Worm (Caenorhabditis elegans): Measurements from ENCODE around the gene bath-28.

bath-28 gene

ce11 chrII:3349820-3350291, 5.1 kb upstream of the bath-28 start, which contains the start of gene F14D2.8:
F14D2.8 (minus strand) TSS chrII:3349870.
- no peak for TF ChIP-seq dao-5 (tag; optimal IDR thresholded peaks at IDR 0.05)
- TF ChIP-seq him-1 (tag; optimal IDR thresholded peaks at IDR 0.05) = no peak
- TF ChIP-seq W03F9.2 (tag; optimal IDR thresholded peaks at IDR 0.05) = no peak

ce11 chrII:3347940-3348610, 3.3 kb upstream of the bath-28 start, which contains the start of the genes F14D2.14 and bath-29:
F14D2.14 (minus strand) TSS chrII:3347990.
bath-29 (plus strand) TSS chrII:3348560.
- TF ChIP-seq him-1 (tag; optimal IDR thresholded peaks at IDR 0.05) (no peak), W03F9.2 (tag; optimal IDR thresholded peaks at IDR 0.05) (no peak), dao-5 (tag; optimal IDR thresholded peaks at IDR 0.05) (no peak)

- no peak for TF ChIP-seq dao-5 (tag; optimal IDR thresholded peaks at IDR 0.05)
- no peak for TF ChIP-seq him-1 (tag; optimal IDR thresholded peaks at IDR 0.05)
- no peak for TF ChIP-seq W03F9.2 (tag; optimal IDR thresholded peaks at IDR 0.05)
Observed at ce11 chrII:3346328-3346780, 1.6 kb upstream of the bath-28 start, which contains the start of gene bath-30. bath-30 (minus strand) TSS chrII:3346378.

DNA sequence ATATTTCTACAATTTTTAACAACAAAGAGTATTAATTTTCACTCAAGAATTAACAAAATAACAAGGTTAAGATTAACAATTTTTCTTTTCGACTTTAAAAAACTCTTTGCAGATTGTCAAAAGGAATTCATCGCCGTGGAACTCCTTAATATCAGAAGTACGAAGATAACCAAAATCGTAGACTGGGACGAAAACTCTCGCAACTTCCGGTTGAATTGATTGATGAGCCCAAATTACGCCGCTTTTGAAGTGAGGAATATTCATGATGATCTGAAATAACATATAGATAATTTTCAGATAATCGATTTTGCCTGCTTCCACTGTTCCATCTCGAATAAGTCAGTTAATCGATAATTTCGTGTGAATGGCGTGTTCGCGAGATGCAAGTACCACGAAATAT, 1.1 kb downstream of the bath-28 start, which contains the start of gene F14D2.15:
F14D2.15 (minus strand) TSS at position 101 of the 400 bp plus-strand sequence.
- TF ChIP-seq him-1 (tag; optimal IDR thresholded peaks at IDR 0.05) (no peak), dao-5 (tag; optimal IDR thresholded peaks at IDR 0.05) (no peak), W03F9.2 (tag; optimal IDR thresholded peaks at IDR 0.05) (no peak)

DNA sequence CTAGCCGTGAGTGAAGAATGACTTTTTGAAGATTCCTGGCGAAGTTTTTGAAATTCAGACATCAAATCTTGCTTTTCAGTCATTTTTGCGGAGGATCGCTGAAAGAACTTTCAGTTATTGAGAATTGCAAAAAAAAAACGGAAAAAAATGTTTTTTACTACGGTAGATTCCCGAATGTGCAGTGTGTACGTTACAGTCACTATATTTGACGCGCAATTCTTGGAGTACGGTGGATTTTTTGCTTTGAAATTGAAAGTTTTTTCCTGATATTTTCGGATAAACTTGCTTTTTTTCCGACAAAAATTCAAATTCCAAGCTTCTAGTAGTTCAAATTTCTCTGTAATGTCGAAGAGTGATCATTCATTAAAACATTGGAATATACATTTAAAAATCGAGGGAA, 2.8 kb downstream of the bath-28 start, which contains the start of gene F14D2.11:
F14D2.11 (minus strand) TSS at position 101 of the 400 bp plus-strand sequence.
- TF ChIP-seq dao-5 (tag; optimal IDR thresholded peaks at IDR 0.05) = no peak
- TF ChIP-seq W03F9.2 (tag; optimal IDR thresholded peaks at IDR 0.05) = no peak
- no peak for TF ChIP-seq him-1 (tag; optimal IDR thresholded peaks at IDR 0.05)

- TF ChIP-seq dao-5 (tag; optimal IDR thresholded peaks at IDR 0.05) = no peak
- TF ChIP-seq W03F9.2 (tag; optimal IDR thresholded peaks at IDR 0.05) = no peak
- no peak for TF ChIP-seq him-1 (tag; optimal IDR thresholded peaks at IDR 0.05)
Observed at ce11 chrII:3340818-3341217, 3.9 kb downstream of the bath-28 start.

ce11 chrII:3340251-3340650, 4.5 kb downstream of the bath-28 start, which contains the start of gene F14D2.5:
F14D2.5 (plus strand) TSS chrII:3340551.
- TF ChIP-seq him-1 (tag; optimal IDR thresholded peaks at IDR 0.05) (no peak), dao-5 (tag; optimal IDR thresholded peaks at IDR 0.05) (no peak), W03F9.2 (tag; optimal IDR thresholded peaks at IDR 0.05) (no peak)

- TF ChIP-seq him-1 (tag; optimal IDR thresholded peaks at IDR 0.05) = no peak
- no peak for TF ChIP-seq W03F9.2 (tag; optimal IDR thresholded peaks at IDR 0.05)
- TF ChIP-seq dao-5 (tag; optimal IDR thresholded peaks at IDR 0.05) = no peak
Observed at ce11 chrII:3338556-3338955, 6.2 kb downstream of the bath-28 start, which contains the start of gene F14D2.7. F14D2.7 (minus strand) TSS chrII:3338656.

- TF ChIP-seq W03F9.2 (tag; optimal IDR thresholded peaks at IDR 0.05) (no peak), dao-5 (tag; optimal IDR thresholded peaks at IDR 0.05) (no peak), him-1 (tag; optimal IDR thresholded peaks at IDR 0.05) (no peak)
Observed at ce11 chrII:3337039-3337438, 7.7 kb downstream of the bath-28 start, which contains the start of gene F14D2.19. F14D2.19 (minus strand) TSS chrII:3337139.

DNA sequence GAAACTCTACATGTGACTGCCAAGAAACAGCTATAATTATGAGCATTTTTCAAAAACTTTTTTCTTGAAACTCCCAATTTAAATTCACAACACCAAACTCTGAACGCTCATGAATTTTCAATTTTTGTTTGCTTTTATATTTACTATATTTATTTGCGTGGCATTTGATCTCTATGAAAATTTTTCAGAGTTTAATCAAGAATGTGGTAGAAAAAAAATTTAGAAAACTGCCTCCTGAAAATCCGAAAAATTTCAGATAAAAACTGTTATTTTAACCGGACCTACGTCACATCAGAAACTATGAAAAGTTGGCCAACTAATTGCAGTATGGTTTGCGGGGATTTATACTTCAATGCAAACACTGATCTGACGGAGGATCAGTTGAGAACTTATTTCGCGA, 12.7 kb downstream of the bath-28 start, which contains the start of gene irld-27:
irld-27 (plus strand) TSS at position 301 of the 400 bp plus-strand sequence.
- TF ChIP-seq him-1 (tag; optimal IDR thresholded peaks at IDR 0.05) = no peak
- no peak for TF ChIP-seq dao-5 (tag; optimal IDR thresholded peaks at IDR 0.05)
- TF ChIP-seq W03F9.2 (tag; optimal IDR thresholded peaks at IDR 0.05) = no peak

ce11 chrII:3327104-3327503, 17.7 kb downstream of the bath-28 start, which contains the start of gene Y46D2A.3:
Y46D2A.3 (minus strand) TSS chrII:3327204.
- TF ChIP-seq dao-5 (tag; optimal IDR thresholded peaks at IDR 0.05) (no peak), him-1 (tag; optimal IDR thresholded peaks at IDR 0.05) (no peak), W03F9.2 (tag; optimal IDR thresholded peaks at IDR 0.05) (no peak)

- TF ChIP-seq W03F9.2 (tag; optimal IDR thresholded peaks at IDR 0.05) = no peak
- no peak for TF ChIP-seq dao-5 (tag; optimal IDR thresholded peaks at IDR 0.05)
- TF ChIP-seq him-1 (tag; optimal IDR thresholded peaks at IDR 0.05) = no peak
Observed at ce11 chrII:3323179-3323578, 21.6 kb downstream of the bath-28 start, which contains the start of gene Y46D2A.2. Y46D2A.2 (minus strand) TSS chrII:3323279.

DNA sequence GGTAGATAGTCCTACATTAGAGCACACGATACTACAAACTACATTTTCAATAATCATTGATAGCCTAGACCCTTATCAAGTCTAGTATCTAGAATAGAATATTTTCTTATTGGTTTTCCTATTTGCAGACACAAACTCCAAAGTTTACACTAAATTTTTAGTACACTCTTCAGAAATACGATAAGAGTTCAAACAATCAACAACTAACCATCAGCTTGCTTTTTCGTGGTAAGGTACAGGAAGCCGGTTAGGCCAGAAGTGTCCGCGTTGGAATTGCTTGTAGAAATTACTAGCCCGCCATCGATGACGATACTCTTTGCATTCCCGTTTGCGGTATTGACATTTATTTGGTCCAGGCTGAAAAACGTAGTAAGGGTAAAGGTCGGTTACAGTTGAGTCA, 22.5 kb downstream of the bath-28 start, which contains the start of gene Y46D2A.1:
Y46D2A.1 (plus strand) TSS at position 301 of the 400 bp plus-strand sequence.
- TF ChIP-seq dao-5 (tag; optimal IDR thresholded peaks at IDR 0.05) (no peak), W03F9.2 (tag; optimal IDR thresholded peaks at IDR 0.05) (no peak), him-1 (tag; optimal IDR thresholded peaks at IDR 0.05) (no peak)

ce11 chrII:3318839-3319238, 25.9 kb downstream of the bath-28 start:
- TF ChIP-seq him-1 (tag; optimal IDR thresholded peaks at IDR 0.05) (no peak), W03F9.2 (tag; optimal IDR thresholded peaks at IDR 0.05) (no peak), dao-5 (tag; optimal IDR thresholded peaks at IDR 0.05) (no peak)
